Worm (Caenorhabditis elegans): ENCODE data around the gene lron-15.

The lron-15 gene

DNA sequence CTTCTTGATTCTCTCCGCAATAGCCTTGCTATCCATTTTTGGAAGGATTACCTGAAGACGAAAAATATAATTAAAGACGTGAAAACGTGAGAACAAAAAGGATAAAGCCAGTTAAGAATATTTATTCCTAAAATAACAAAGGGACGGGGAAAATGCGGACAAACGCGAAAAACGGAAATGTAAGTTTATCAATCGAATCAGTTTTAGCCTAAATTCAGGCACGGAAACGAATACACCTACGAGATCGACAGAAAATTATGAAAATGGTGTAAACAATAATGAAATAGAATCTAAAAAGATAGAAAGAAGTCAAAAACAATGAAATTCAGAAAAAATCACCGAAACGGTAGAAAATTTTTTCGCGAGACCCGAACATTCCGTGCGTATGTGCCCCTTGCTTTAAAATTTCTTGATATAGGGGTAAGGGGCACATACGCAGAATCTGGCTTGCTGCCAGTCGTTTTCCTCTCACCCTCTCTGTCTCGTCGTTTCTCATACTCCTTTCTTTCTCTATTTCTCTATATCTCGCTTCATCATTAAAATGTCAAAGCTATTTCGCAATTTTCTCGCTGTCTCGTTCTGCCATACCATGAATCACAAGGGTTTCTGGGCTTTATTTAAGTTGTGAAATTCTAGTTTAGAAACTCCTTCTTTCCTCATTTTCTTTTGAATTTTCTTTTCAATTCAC is 44.1 kb upstream of the lron-15 start, which contains the start of gene icd-1 (continued):
- TF ChIP-seq aly-2 (tag; optimal IDR thresholded peaks at IDR 0.05) (peak; percentile 6), lin-13 (GFP tag; optimal IDR thresholded peaks at IDR 0.05) (peak; percentile 92), ces-1 (GFP tag; optimal IDR thresholded peaks at IDR 0.05) (no peak), hif-1 (tag; optimal IDR thresholded peaks at IDR 0.05) (peak; percentile 47 to 83), arid-1 (GFP tag; conservative IDR thresholded peaks at IDR 0.05) (peak; percentile 86), lsy-2 (tag; optimal IDR thresholded peaks at IDR 0.05) (peak; percentile 91 to 95), dmd-6 (GFP tag; IDR thresholded peaks at IDR 0.05) (peak; percentile 91), F26F4.8 (GFP tag; conservative IDR thresholded peaks at IDR 0.05) (no peak), cey-2 (tag; optimal IDR thresholded peaks at IDR 0.05; ENCODE audit: borderline replicate concordance, insufficient read depth) (no peak), ceh-82 (tag; optimal IDR thresholded peaks at IDR 0.05) (no peak), ceh-20 (GFP tag; IDR thresholded peaks at IDR 0.05) (peak; percentile 89), F44E2.7 (GFP tag; IDR thresholded peaks at IDR 0.05) (no peak), dve-1 (tag; optimal IDR thresholded peaks at IDR 0.05; ENCODE audit: insufficient read depth) (peak; percentile 98), skn-1 (tag; optimal IDR thresholded peaks at IDR 0.05) (no peak), nhr-10 (tag; optimal IDR thresholded peaks at IDR 0.05) (peak; percentile 72), T26A8.4 (GFP tag; IDR thresholded peaks at IDR 0.05) (peak; percentile 94), tag-97 (GFP tag; IDR thresholded peaks at IDR 0.05) (0 out of 2 replicates have a peak, but pooled peaks have one; percentile 37), madf-5 (GFP tag; IDR thresholded peaks at IDR 0.05) (no peak), nhr-28 (tag; optimal IDR thresholded peaks at IDR 0.05) (peak; percentile 90), Y75B8A.6 (GFP tag; IDR thresholded peaks at IDR 0.05) (0 out of 2 replicates have a peak, but pooled peaks have one; percentile 11), nhr-11 (tag; optimal IDR thresholded peaks at IDR 0.05) (peak; percentile 95), nhr-76 (tag; optimal IDR thresholded peaks at IDR 0.05) (peak; percentile 55), nhr-6 (tag; optimal IDR thresholded peaks at IDR 0.05) (peak; percentile 57), jun-1 (tag; optimal IDR thresholded peaks at IDR 0.05) (peak; percentile 79), mep-1 (tag; optimal IDR thresholded peaks at IDR 0.05) (peak; percentile 97), mdt-29 (GFP tag; IDR thresholded peaks at IDR 0.05) (peak; percentile 88), hmg-1.1 (GFP tag; IDR thresholded peaks at IDR 0.05) (peak; percentile 88), Y5F2A.4 (GFP tag; optimal IDR thresholded peaks at IDR 0.05) (peak; percentile 56), attf-4 (tag; optimal IDR thresholded peaks at IDR 0.05) (no peak), snpc-4 (tag; optimal IDR thresholded peaks at IDR 0.05) (no peak), zip-2 (tag; optimal IDR thresholded peaks at IDR 0.05) (peak; percentile 75), sdz-12 (GFP tag; optimal IDR thresholded peaks at IDR 0.05) (no peak), F10B5.3 (tag; optimal IDR thresholded peaks at IDR 0.05) (peak; percentile 69), mdl-1 (tag; optimal IDR thresholded peaks at IDR 0.05) (peak; percentile 56 to 77), snpc-1.2 (GFP tag; IDR thresholded peaks at IDR 0.05) (peak; percentile 64), saeg-2 (GFP tag; IDR thresholded peaks at IDR 0.05) (peak; percentile 78), egl-27 (tag; optimal IDR thresholded peaks at IDR 0.05) (no peak), unc-130 (GFP tag; optimal IDR thresholded peaks at IDR 0.05) (peak; percentile 89), madf-9 (GFP tag; conservative IDR thresholded peaks at IDR 0.05) (peak; percentile 75), ZK337.2 (GFP tag; IDR thresholded peaks at IDR 0.05) (no peak), nhr-48 (tag; optimal IDR thresholded peaks at IDR 0.05) (peak; percentile 92), tra-1 (GFP tag; IDR thresholded peaks at IDR 0.05) (peak; percentile 81), ceh-62 (tag; optimal IDR thresholded peaks at IDR 0.05) (no peak), unc-39 (tag; optimal IDR thresholded peaks at IDR 0.05) (no peak), fos-1 (tag; optimal IDR thresholded peaks at IDR 0.05) (peak; percentile 78), Y48G9A.11 (GFP tag; IDR thresholded peaks at IDR 0.05) (peak; percentile 73), gei-8 (GFP tag; optimal IDR thresholded peaks at IDR 0.05) (peak; percentile 59), daf-8 (GFP tag; IDR thresholded peaks at IDR 0.05) (no peak), ceh-28 (tag; optimal IDR thresholded peaks at IDR 0.05) (peak; percentile 47), php-3 (GFP tag; IDR thresholded peaks at IDR 0.05) (peak; percentile 93), T20F7.1 (GFP tag; optimal IDR thresholded peaks at IDR 0.05) (peak; percentile 90)
